Fruit fly (Drosophila melanogaster): ENCODE results near the gene alpha4GT1.
A peak's percentile ranks its signal among the peaks of the same experiment; 100 is the strongest.

alpha4GT1 gene

dm6 chr2L:2976829-2977228 is 46.1 kb downstream of the alpha4GT1 start, which contains the start of the genes CG9641 and CG3165 (continued):
- TF ChIP-seq CG1603 (tag; optimal IDR thresholded peaks at IDR 0.05) (peak; percentile 72), da (GFP tag; optimal IDR thresholded peaks at IDR 0.05) (peak; percentile 63), YL-1 (GFP tag; optimal IDR thresholded peaks at IDR 0.05) (peak; percentile 71), Usf (GFP tag; optimal IDR thresholded peaks at IDR 0.05) (peak; percentile 49), CG17328 (GFP tag; IDR thresholded peaks at IDR 0.05) (peak; percentile 71), CG4424 (GFP tag; optimal IDR thresholded peaks at IDR 0.05) (peak; percentile 91), vfl (GFP tag; optimal IDR thresholded peaks at IDR 0.05) (peak; percentile 86), CG1024 (GFP tag; IDR thresholded peaks at IDR 0.05) (peak; percentile 21; the same call in 1 of the 2 replicates), HmgD (GFP tag; optimal IDR thresholded peaks at IDR 0.05) (peak; percentile 72), Opbp (GFP tag; IDR thresholded peaks at IDR 0.05; ENCODE audit: partially characterized antibody) (peak; percentile 90), Nf-YA (GFP tag; IDR thresholded peaks at IDR 0.05) (peak; percentile 71; the same call in 1 of the 2 replicates), Elba2 (GFP tag; optimal IDR thresholded peaks at IDR 0.05) (peak; percentile 55), D19B (GFP tag; optimal IDR thresholded peaks at IDR 0.05) (no peak), wor (GFP tag; IDR thresholded peaks at IDR 0.05) (peak; percentile 57; the same call in 1 of the 2 replicates), pan (optimal IDR thresholded peaks at IDR 0.05) (no peak), pan (GFP tag; optimal IDR thresholded peaks at IDR 0.05 in 1 of 2, IDR thresholded peaks at IDR 0.05 in 1 of 2) (peak in 1 of 2 experiments; percentile 79), CG6854 (GFP tag; optimal IDR thresholded peaks at IDR 0.05) (peak; percentile 21), chif (GFP tag; optimal IDR thresholded peaks at IDR 0.05) (peak; percentile 83 to 90), CG31441 (GFP tag; IDR thresholded peaks at IDR 0.05) (no peak; the same call in 1 of the 2 replicates), CG3847 (GFP tag; IDR thresholded peaks at IDR 0.05) (peak; percentile 88), zen2 (GFP tag; IDR thresholded peaks at IDR 0.05; ENCODE audit: partially characterized antibody) (peak; percentile 97), CG15269 (tag; optimal IDR thresholded peaks at IDR 0.05) (no peak), CoRest (tag; optimal IDR thresholded peaks at IDR 0.05) (peak; percentile 90), sens (GFP tag) (peak; percentile 98), CG1832 (GFP tag; optimal IDR thresholded peaks at IDR 0.05) (no peak), Fer1 (GFP tag; optimal IDR thresholded peaks at IDR 0.05) (peak; percentile 82), hkb (optimal IDR thresholded peaks at IDR 0.05) (no peak), hkb (GFP tag; IDR thresholded peaks at IDR 0.05) (peak; percentile 85), Lpt (GFP tag; optimal IDR thresholded peaks at IDR 0.05) (no peak), E2f1 (GFP tag; IDR thresholded peaks at IDR 0.05) (peak; percentile 74), TFAM (GFP tag; optimal IDR thresholded peaks at IDR 0.05) (no peak), Sox102F (GFP tag; optimal IDR thresholded peaks at IDR 0.05) (no peak), CG10431 (GFP tag; optimal IDR thresholded peaks at IDR 0.05) (peak; percentile 54), Drgx (GFP tag; IDR thresholded peaks at IDR 0.05) (peak; percentile 77), eve (GFP tag; optimal IDR thresholded peaks at IDR 0.05) (no peak), CG30020 (tag; optimal IDR thresholded peaks at IDR 0.05) (peak; percentile 79), CG12942 (GFP tag; optimal IDR thresholded peaks at IDR 0.05) (peak; percentile 85), fd3F (GFP tag; optimal IDR thresholded peaks at IDR 0.05) (peak; percentile 69), CG11085 (GFP tag; IDR thresholded peaks at IDR 0.05) (peak; percentile 51), CG34422 (GFP tag; IDR thresholded peaks at IDR 0.05) (peak; percentile 80), gcm (GFP tag; optimal IDR thresholded peaks at IDR 0.05) (no peak), Lhr (GFP tag; optimal IDR thresholded peaks at IDR 0.05) (no peak), pros (GFP tag; optimal IDR thresholded peaks at IDR 0.05) (no peak), usp (GFP tag; optimal IDR thresholded peaks at IDR 0.05) (no peak), exex (tag; optimal IDR thresholded peaks at IDR 0.05) (no peak), cad (GFP tag; optimal IDR thresholded peaks at IDR 0.05) (no peak), ro (GFP tag; IDR thresholded peaks at IDR 0.05) (no peak), shn (GFP tag; optimal IDR thresholded peaks at IDR 0.05) (peak; percentile 86), zfh2 (GFP tag; optimal IDR thresholded peaks at IDR 0.05) (peak; percentile 88), CG17186 (GFP tag; optimal IDR thresholded peaks at IDR 0.05) (peak; percentile 75), CG12219 (GFP tag; optimal IDR thresholded peaks at IDR 0.05) (no peak), CG1602 (GFP tag; optimal IDR thresholded peaks at IDR 0.05) (peak; percentile 82)

All from whole organism, embryonic.